Worm (Caenorhabditis elegans) whole organism, early embryonic: ENCODE results near the gene snt-1.

Experiments used
- B0310.2 ChIP-seq: sonication (generic microtip); optimal IDR thresholded peaks from 2 replicates; lab custom pipeline; 2016; ENCODE audit warnings: mild to moderate bottlenecking, missing genetic modification characterization, missing compliant biosample characterization
- F13C5.2 ChIP-seq: sonication (generic microtip); optimal IDR thresholded peaks from 2 replicates; lab custom pipeline; 2017; ENCODE audit warnings: mild to moderate bottlenecking, missing genetic modification characterization, inconsistent platforms, missing compliant biosample characterization
- aly-1 ChIP-seq: sonication (generic microtip); optimal IDR thresholded peaks from 2 replicates; lab custom pipeline; 2016; ENCODE audit warnings: missing genetic modification characterization, missing compliant biosample characterization
- ama-1 ChIP-seq: fragments of 150-350 bp; optimal IDR thresholded peaks from 2 replicates; lab custom pipeline; 2014
- ceh-13 ChIP-seq: fragments of 200-800 bp; sonication (Bioruptor generic); optimal IDR thresholded peaks from 2 replicates; lab custom pipeline; 2018; ENCODE audit warnings: mild to moderate bottlenecking, missing genetic modification characterization, missing compliant biosample characterization
- ceh-36 ChIP-seq: sonication (generic microtip); optimal IDR thresholded peaks from 2 replicates; lab custom pipeline; 2016; ENCODE audit warnings: missing genetic modification characterization, inconsistent platforms, missing compliant biosample characterization
- ets-7 ChIP-seq: sonication (generic microtip); optimal IDR thresholded peaks from 2 replicates; lab custom pipeline; 2016; ENCODE audit warnings: missing genotype, missing genetic modification characterization, missing compliant biosample characterization
- flt-1 ChIP-seq: fragments of 200-800 bp; sonication (Bioruptor generic); IDR thresholded peaks from 2 replicates; pipeline ENCODE4 v1.3.6; 2022; ENCODE audit warnings: missing genetic modification characterization, missing compliant biosample characterization
- hmbx-1 ChIP-seq: sonication (generic microtip); optimal IDR thresholded peaks from 2 replicates; lab custom pipeline; 2016; ENCODE audit warnings: mild to moderate bottlenecking, missing genetic modification characterization, missing compliant biosample characterization
- hmg-4 ChIP-seq: fragments of 200-800 bp; sonication (Bioruptor generic); optimal IDR thresholded peaks from 2 replicates; lab custom pipeline; 2018; ENCODE audit warnings: mild to moderate bottlenecking, missing genetic modification characterization, missing compliant biosample characterization
- hnd-1 ChIP-seq: sonication (generic microtip); optimal IDR thresholded peaks from 2 replicates; lab custom pipeline; 2016; ENCODE audit warnings: missing genetic modification characterization, missing compliant biosample characterization
- pes-1 ChIP-seq: fragments of 200-800 bp; sonication (Bioruptor generic); IDR thresholded peaks from 2 replicates; pipeline ENCODE4 v1.3.6; 2022; ENCODE audit warnings: missing genetic modification reagents, missing genetic modification characterization, missing compliant biosample characterization
- scrt-1 ChIP-seq: fragments of 200-800 bp; sonication (Bioruptor generic); IDR thresholded peaks from 2 replicates; pipeline ENCODE4 v1.3.6; 2022; ENCODE audit warnings: missing genetic modification characterization, missing compliant biosample characterization
- sea-1 ChIP-seq: fragments of 200-800 bp; sonication (Bioruptor generic); conservative IDR thresholded peaks from 2 replicates; pipeline ENCODE4 v1.3.6; 2022; ENCODE audit warnings: missing genetic modification characterization, missing compliant biosample characterization
- tbx-11 ChIP-seq: fragments of 200-800 bp; sonication (Bioruptor generic); IDR thresholded peaks from 2 replicates; pipeline ENCODE4 v1.3.6; 2022; ENCODE audit warnings: missing genetic modification characterization, missing compliant biosample characterization
- tbx-37 ChIP-seq: fragments of 200-800 bp; sonication (Bioruptor generic); conservative IDR thresholded peaks from 2 replicates; pipeline ENCODE4 v1.3.6; 2022; ENCODE audit warnings: missing genetic modification reagents, missing genetic modification characterization, missing compliant biosample characterization
- tra-4 ChIP-seq: sonication (generic microtip); optimal IDR thresholded peaks from 2 replicates; lab custom pipeline; 2017; ENCODE audit warnings: missing genetic modification characterization, missing compliant biosample characterization

snt-1 gene

DNA sequence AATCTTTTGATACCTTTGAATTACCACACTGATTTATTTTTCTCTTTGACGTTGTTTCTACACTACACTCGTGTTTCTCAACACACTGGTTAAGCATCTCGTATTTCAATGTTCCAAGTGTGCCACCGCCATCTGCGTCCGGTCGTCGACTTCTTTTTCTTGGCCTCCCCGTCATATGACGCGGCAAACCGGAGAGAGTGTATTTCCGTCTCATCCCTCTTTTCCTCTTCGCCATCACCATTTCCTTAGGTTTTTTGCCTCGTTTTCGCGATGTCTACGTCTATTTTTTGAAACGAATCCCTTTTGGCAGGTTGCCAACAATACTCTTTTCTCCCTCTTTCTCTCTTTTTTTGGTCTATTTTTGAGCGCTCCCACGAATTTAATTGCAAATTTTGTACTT, 28.2 kb downstream of the snt-1 start:
- no peak for TF ChIP-seq B0310.2 (tag; lab: Kevin White, UChicago)
- TF ChIP-seq hmg-4 (GFP tag; lab: Kevin White, UChicago): no peak
- no peak for TF ChIP-seq sea-1 (GFP tag; lab: Robert Waterston, UW)
- TF ChIP-seq ceh-36 (tag; lab: Kevin White, UChicago): peak; percentile 40
- TF ChIP-seq pes-1 (GFP tag; lab: Robert Waterston, UW): no peak
- no peak for TF ChIP-seq ceh-13
- no peak for TF ChIP-seq hnd-1 (tag; lab: Kevin White, UChicago)

DNA sequence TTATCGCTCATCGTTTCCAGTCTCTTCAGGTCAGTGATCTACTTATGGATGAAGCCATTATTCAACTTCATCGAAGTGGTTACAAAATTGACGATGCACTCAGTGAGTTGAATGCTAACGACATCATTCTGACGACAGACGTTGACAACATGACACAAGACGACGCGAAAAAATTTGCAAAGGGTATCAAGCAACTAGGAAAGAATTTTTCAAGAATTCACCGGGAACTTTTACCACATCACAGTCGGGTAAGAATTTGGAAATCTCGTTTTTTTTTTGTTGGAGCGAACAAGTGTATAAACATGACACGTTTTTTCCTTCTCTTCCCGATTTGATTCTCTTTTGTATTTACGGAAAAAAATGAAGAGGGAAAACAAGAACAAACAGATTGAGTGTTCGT, 29.9 kb downstream of the snt-1 start:
- no peak for TF ChIP-seq pes-1 (GFP tag; lab: Robert Waterston, UW)
- TF ChIP-seq hmg-4 (GFP tag; lab: Kevin White, UChicago): no peak
- TF ChIP-seq B0310.2 (tag; lab: Kevin White, UChicago): no peak
- TF ChIP-seq tbx-11 (GFP tag; lab: Robert Waterston, UW): no peak
- TF ChIP-seq tbx-37 (GFP tag; lab: Robert Waterston, UW): no peak
- TF ChIP-seq ceh-13: no peak
- TF ChIP-seq ets-7: no peak
- no peak for TF ChIP-seq F13C5.2 (tag; lab: Kevin White, UChicago)
- no peak for TF ChIP-seq flt-1 (GFP tag; lab: Robert Waterston, UW)
- TF ChIP-seq sea-1 (GFP tag; lab: Robert Waterston, UW): no peak
- TF ChIP-seq aly-1 (tag; lab: Kevin White, UChicago): no peak
- no peak for TF ChIP-seq ceh-36 (tag; lab: Kevin White, UChicago)
- no peak for TF ChIP-seq hnd-1 (tag; lab: Kevin White, UChicago)
- TF ChIP-seq ama-1 (lab: Kevin White, UChicago): no peak
- no peak for TF ChIP-seq scrt-1

DNA sequence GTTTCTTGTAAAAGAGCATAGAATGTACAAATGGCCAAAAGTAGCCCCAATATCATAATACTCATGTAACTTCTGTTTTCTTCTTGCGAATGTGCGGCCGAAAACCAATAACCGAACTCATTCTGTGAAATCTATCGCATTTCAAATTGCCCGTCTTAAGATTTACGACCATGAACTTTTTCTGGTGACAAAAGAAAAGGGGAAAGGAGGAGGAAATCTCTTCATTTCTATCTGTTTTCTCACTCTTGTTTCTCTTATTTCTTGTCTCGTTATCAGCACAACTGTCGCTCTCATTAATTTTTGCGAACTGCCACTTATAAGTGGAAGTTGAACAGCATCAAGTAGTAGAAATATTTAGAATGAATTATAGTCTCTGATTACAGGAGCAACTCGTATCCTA, 30.3 kb downstream of the snt-1 start:
- no peak for TF ChIP-seq ama-1 (lab: Kevin White, UChicago)
- TF ChIP-seq aly-1 (tag; lab: Kevin White, UChicago): no peak
- no peak for TF ChIP-seq F13C5.2 (tag; lab: Kevin White, UChicago)
- no peak for TF ChIP-seq ets-7
- no peak for TF ChIP-seq ceh-36 (tag; lab: Kevin White, UChicago)
- no peak for TF ChIP-seq flt-1 (GFP tag; lab: Robert Waterston, UW)
- no peak for TF ChIP-seq hmg-4 (GFP tag; lab: Kevin White, UChicago)
- TF ChIP-seq scrt-1: no peak
- no peak for TF ChIP-seq tbx-37 (GFP tag; lab: Robert Waterston, UW)
- TF ChIP-seq hmbx-1 (tag; lab: Kevin White, UChicago): no peak
- TF ChIP-seq hnd-1 (tag; lab: Kevin White, UChicago): no peak
- TF ChIP-seq pes-1 (GFP tag; lab: Robert Waterston, UW): no peak
- TF ChIP-seq sea-1 (GFP tag; lab: Robert Waterston, UW): no peak
- TF ChIP-seq B0310.2 (tag; lab: Kevin White, UChicago): no peak
- TF ChIP-seq tbx-11 (GFP tag; lab: Robert Waterston, UW): no peak
- no peak for TF ChIP-seq ceh-13

DNA sequence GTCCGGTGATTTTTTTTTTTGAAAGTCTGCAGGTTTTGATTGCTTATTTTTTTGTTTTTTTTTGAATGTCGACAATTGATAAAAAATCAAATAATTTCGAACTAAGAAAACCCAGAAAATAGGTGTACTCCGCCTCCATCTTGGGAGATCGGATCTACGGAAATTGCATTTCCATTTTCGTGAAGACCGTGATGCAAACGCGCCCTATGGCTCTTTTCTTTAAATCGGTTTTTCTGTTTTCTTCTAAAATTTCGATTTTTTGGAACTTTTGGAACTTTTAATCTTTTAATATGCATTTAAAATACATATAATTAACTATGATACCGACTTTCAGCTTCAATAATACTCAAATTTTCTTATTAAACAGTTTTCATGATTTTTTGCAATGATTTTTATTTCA, 31.2 kb downstream of the snt-1 start:
- TF ChIP-seq hmg-4 (GFP tag; lab: Kevin White, UChicago): no peak
- TF ChIP-seq ceh-36 (tag; lab: Kevin White, UChicago): peak; percentile 6

ce11 chrII:6842651-6843118, 31.9 kb downstream of the snt-1 start:
- no peak for TF ChIP-seq flt-1 (GFP tag; lab: Robert Waterston, UW)
- peak; percentile 14 for TF ChIP-seq hmg-4 (GFP tag; lab: Kevin White, UChicago)
- no peak for TF ChIP-seq pes-1 (GFP tag; lab: Robert Waterston, UW)
- TF ChIP-seq aly-1 (tag; lab: Kevin White, UChicago): no peak
- no peak for TF ChIP-seq ceh-13
- TF ChIP-seq scrt-1: no peak
- TF ChIP-seq hnd-1 (tag; lab: Kevin White, UChicago): no peak

DNA sequence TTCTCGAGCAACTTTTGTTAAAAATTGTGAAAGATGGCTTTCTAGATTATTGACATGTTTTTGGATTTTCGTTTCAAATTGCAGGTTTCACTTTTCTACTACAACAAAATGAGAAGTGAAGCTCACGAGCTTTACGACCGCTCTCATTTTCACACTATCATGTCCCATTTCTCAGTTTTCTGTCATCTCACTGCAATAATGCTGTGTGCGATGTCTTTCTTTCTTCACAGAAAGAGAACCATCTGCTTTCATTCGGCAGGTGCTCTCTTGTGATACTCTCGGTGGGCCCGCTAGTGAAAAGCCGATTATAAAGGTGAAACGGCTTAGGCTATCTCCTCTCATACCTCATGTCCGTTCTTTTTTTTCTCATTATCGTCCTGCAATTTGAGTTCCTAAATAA, 32.4 kb downstream of the snt-1 start:
- TF ChIP-seq ama-1 (lab: Kevin White, UChicago): peak; percentile 30
- TF ChIP-seq ceh-36 (tag; lab: Kevin White, UChicago): no peak
- no peak for TF ChIP-seq hnd-1 (tag; lab: Kevin White, UChicago)
- no peak for TF ChIP-seq aly-1 (tag; lab: Kevin White, UChicago)
- TF ChIP-seq hmg-4 (GFP tag; lab: Kevin White, UChicago): no peak
- no peak for TF ChIP-seq flt-1 (GFP tag; lab: Robert Waterston, UW)

DNA sequence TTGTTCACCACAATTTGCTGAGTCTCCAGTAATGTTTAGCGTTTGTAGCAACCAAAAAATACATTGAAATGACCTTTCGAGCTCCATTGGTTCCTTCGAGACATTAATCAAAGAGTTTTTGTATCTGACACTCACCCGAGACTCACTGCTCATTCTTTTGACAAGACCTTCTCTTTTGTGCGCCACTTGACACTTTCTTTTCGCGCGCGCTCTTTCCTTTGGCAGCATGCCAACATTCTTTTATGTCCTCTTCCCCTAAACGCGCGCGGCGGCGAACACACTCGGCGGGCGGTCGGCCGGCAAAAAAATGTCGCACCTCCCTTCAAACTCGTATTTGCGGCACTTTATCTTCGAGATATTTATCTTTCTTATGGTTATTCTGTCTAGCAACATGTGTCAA, 32.9 kb downstream of the snt-1 start:
- TF ChIP-seq flt-1 (GFP tag; lab: Robert Waterston, UW) (no peak), tra-4 (no peak), pes-1 (GFP tag; lab: Robert Waterston, UW) (peak; percentile 56; the same call in 1 of the 2 replicates), B0310.2 (tag; lab: Kevin White, UChicago) (peak; percentile 17), hnd-1 (tag; lab: Kevin White, UChicago) (no peak), sea-1 (GFP tag; lab: Robert Waterston, UW) (no peak), tbx-37 (GFP tag; lab: Robert Waterston, UW) (no peak), tbx-11 (GFP tag; lab: Robert Waterston, UW) (no peak), scrt-1 (no peak), F13C5.2 (tag; lab: Kevin White, UChicago) (no peak)
